Worm (Caenorhabditis elegans) whole organism, L4 larva: Measurements from ENCODE around the gene clec-241.

Source experiments
- F26F4.8 ChIP-seq: fragments of 200-800 bp; sonication (Bioruptor generic); conservative IDR thresholded peaks from 2 replicates; pipeline ENCODE4 v1.3.6; 2022; ENCODE audit warnings: missing genetic modification characterization, missing compliant biosample characterization
- F44E2.7 ChIP-seq: fragments of 200-800 bp; sonication (Bioruptor generic); IDR thresholded peaks from 2 replicates; pipeline ENCODE4 v2.1.2; 2022; ENCODE audit warnings: missing genetic modification characterization, missing compliant biosample characterization
- F49E8.2 ChIP-seq: sonication (generic microtip); optimal IDR thresholded peaks from 2 replicates; lab custom pipeline; 2016; ENCODE audit warnings: missing compliant biosample characterization, mild to moderate bottlenecking, missing genetic modification characterization, borderline replicate concordance
- R02D3.7 ChIP-seq: fragments of 150-350 bp; sonication (generic microtip); optimal IDR thresholded peaks from 3 replicates; lab custom pipeline; 2014; ENCODE audit warnings: missing biosample characterization, missing genetic modification characterization
- T26A8.4 ChIP-seq: fragments of 200-800 bp; sonication (Bioruptor generic); IDR thresholded peaks from 2 replicates; pipeline ENCODE4 v1.3.6; 2022; ENCODE audit warnings: missing genetic modification characterization, missing compliant biosample characterization
- Y5F2A.4 ChIP-seq: fragments of 200-800 bp; sonication (Bioruptor generic); optimal IDR thresholded peaks from 2 replicates; lab custom pipeline; 2018; ENCODE audit warnings: mild to moderate bottlenecking, missing genetic modification characterization, missing compliant biosample characterization
- ZK337.2 ChIP-seq: fragments of 200-800 bp; sonication (Bioruptor generic); IDR thresholded peaks from 2 replicates; pipeline ENCODE4 v1.3.6; 2022; ENCODE audit warnings: missing genetic modification reagents, missing genetic modification characterization, missing compliant biosample characterization
- ZK546.5 ChIP-seq, 2 experiments: sonication (generic microtip); optimal IDR thresholded peaks; 2 replicates each; lab custom pipeline; 2017; ENCODE audit warnings: missing biosample characterization in 2 of 2, missing genetic modification characterization in 2 of 2
- aha-1 ChIP-seq: fragments of 150-350 bp; peaks from one replicate; lab custom pipeline; 2014; ENCODE audit warnings: missing biosample characterization, missing genetic modification characterization
- aly-2 ChIP-seq: sonication (generic microtip); optimal IDR thresholded peaks from 2 replicates; lab custom pipeline; 2018; ENCODE audit warnings: missing biosample characterization, missing genetic modification characterization
- arid-1 ChIP-seq: fragments of 200-800 bp; sonication (Bioruptor generic); conservative IDR thresholded peaks from 2 replicates; pipeline ENCODE4 v1.3.6; 2022; ENCODE audit warnings: missing genetic modification reagents, missing genetic modification characterization, missing compliant biosample characterization
- ceh-20 ChIP-seq: fragments of 200-800 bp; sonication (Bioruptor generic); IDR thresholded peaks from 2 replicates; pipeline ENCODE4 v1.3.6; 2022; ENCODE audit warnings: missing genetic modification reagents, missing genetic modification characterization, missing compliant biosample characterization
- ceh-28 ChIP-seq: fragments of 150-350 bp; optimal IDR thresholded peaks from 2 replicates; lab custom pipeline; 2014; ENCODE audit warnings: missing biosample characterization, missing genetic modification reagents, missing genetic modification characterization
- ceh-62 ChIP-seq: sonication (generic microtip); optimal IDR thresholded peaks from 2 replicates; lab custom pipeline; 2017; ENCODE audit warnings: missing biosample characterization, missing genetic modification characterization
- ces-1 ChIP-seq: fragments of 150-350 bp; sonication (generic microtip); optimal IDR thresholded peaks from 4 replicates; lab custom pipeline; 2014; ENCODE audit warnings: missing biosample characterization, missing genetic modification reagents, missing genetic modification characterization
- daf-19 ChIP-seq: fragments of 200-800 bp; sonication (Bioruptor generic); conservative IDR thresholded peaks from 2 replicates; pipeline ENCODE4 v1.3.6; 2022; ENCODE audit warnings: missing genetic modification characterization, missing compliant biosample characterization
- dmd-6 ChIP-seq: fragments of 200-800 bp; sonication (Bioruptor generic); IDR thresholded peaks from 2 replicates; pipeline ENCODE4 v1.3.6; 2022; ENCODE audit warnings: missing genetic modification reagents, missing genetic modification characterization, missing compliant biosample characterization
- gei-8 ChIP-seq: fragments of 200-800 bp; sonication (Bioruptor generic); optimal IDR thresholded peaks from 2 replicates; lab custom pipeline; 2018; ENCODE audit warnings: mild to moderate bottlenecking, missing genetic modification characterization, missing compliant biosample characterization
- hlh-11 ChIP-seq: fragments of 200-800 bp; sonication (Bioruptor generic); optimal IDR thresholded peaks from 2 replicates; lab custom pipeline; 2018; ENCODE audit warnings: mild to moderate bottlenecking, missing genetic modification characterization, missing compliant biosample characterization
- hlh-30 ChIP-seq: sonication (generic microtip); optimal IDR thresholded peaks from 2 replicates; lab custom pipeline; 2017; ENCODE audit warnings: antibody characterized with exemption, mild to moderate bottlenecking, missing genetic modification characterization, missing compliant biosample characterization; ENCODE audit not compliant: insufficient read depth
- lin-1 ChIP-seq: fragments of 200-800 bp; sonication (Bioruptor generic); IDR thresholded peaks from 2 replicates; pipeline ENCODE4 v1.3.6; 2022; ENCODE audit warnings: missing genetic modification reagents, missing genetic modification characterization, missing compliant biosample characterization
- lin-15B ChIP-seq: fragments of 150-350 bp; sonication (generic microtip); optimal IDR thresholded peaks from 3 replicates; lab custom pipeline; 2014; ENCODE audit warnings: missing biosample characterization, missing genetic modification characterization
- lin-38 ChIP-seq: fragments of 200-800 bp; sonication (Bioruptor generic); IDR thresholded peaks from 2 replicates; pipeline ENCODE4 v1.3.6; 2022; ENCODE audit warnings: missing genetic modification reagents, missing genetic modification characterization, missing compliant biosample characterization
- lsy-2 ChIP-seq, 2 experiments: fragments of 150-350 bp in 1 of 2; sonication (generic microtip) in 1 of 2; optimal IDR thresholded peaks; 2 replicates each; lab custom pipeline; 2014 to 2017; ENCODE audit warnings: missing biosample characterization in 2 of 2, missing genetic modification characterization in 2 of 2
- mdl-1 ChIP-seq, 2 experiments: fragments of 150-350 bp in 1 of 2; sonication (generic microtip) in 1 of 2; optimal IDR thresholded peaks; 2 replicates each; lab custom pipeline; 2014 to 2017; ENCODE audit warnings: missing biosample characterization in 2 of 2, missing genetic modification characterization in 2 of 2
- mes-2 ChIP-seq: sonication (generic microtip); optimal IDR thresholded peaks from 2 replicates; lab custom pipeline; 2016; ENCODE audit warnings: missing genotype, mild to moderate bottlenecking, missing genetic modification characterization, missing compliant biosample characterization; ENCODE audit not compliant: poor library complexity, severe bottlenecking
- nhr-10 ChIP-seq: fragments of 150-350 bp; optimal IDR thresholded peaks from 2 replicates; lab custom pipeline; 2014; ENCODE audit warnings: missing biosample characterization, missing genetic modification characterization
- nhr-111 ChIP-seq: fragments of 200-800 bp; sonication (Bioruptor generic); optimal IDR thresholded peaks from 2 replicates; lab custom pipeline; 2018; ENCODE audit warnings: mild to moderate bottlenecking, missing genetic modification characterization, missing compliant biosample characterization
- nhr-25 ChIP-seq: sonication (generic microtip); optimal IDR thresholded peaks from 2 replicates; lab custom pipeline; 2017; ENCODE audit warnings: missing genetic modification characterization, mild to moderate bottlenecking, missing compliant biosample characterization, antibody characterized with exemption, moderate library complexity, borderline replicate concordance; ENCODE audit not compliant: insufficient read depth
- nhr-41 ChIP-seq: fragments of 200-800 bp; sonication (Bioruptor generic); IDR thresholded peaks from 2 replicates; pipeline ENCODE4 v1.3.6; 2022; ENCODE audit warnings: missing genetic modification reagents, missing genetic modification characterization, missing compliant biosample characterization
- nhr-42 ChIP-seq: fragments of 200-800 bp; sonication (Bioruptor generic); IDR thresholded peaks from 2 replicates; pipeline ENCODE4 v1.3.6; 2022; ENCODE audit warnings: missing genetic modification characterization, missing compliant biosample characterization
- nhr-6 ChIP-seq: fragments of 150-350 bp; optimal IDR thresholded peaks from 2 replicates; lab custom pipeline; 2014; ENCODE audit warnings: missing biosample characterization, missing genetic modification characterization
- nhr-77 ChIP-seq: fragments of 150-350 bp; optimal IDR thresholded peaks from 2 replicates; lab custom pipeline; 2014; ENCODE audit warnings: missing biosample characterization, missing genetic modification characterization
- pqm-1 ChIP-seq: sonication (generic microtip); optimal IDR thresholded peaks from 2 replicates; lab custom pipeline; 2017; ENCODE audit warnings: missing biosample characterization, missing genetic modification characterization
- saeg-2 ChIP-seq: fragments of 200-800 bp; sonication (Bioruptor generic); IDR thresholded peaks from 2 replicates; pipeline ENCODE4 v1.3.6; 2022; ENCODE audit warnings: missing genetic modification reagents, missing genetic modification characterization, missing compliant biosample characterization
- snpc-1.2 ChIP-seq: fragments of 200-800 bp; sonication (Bioruptor generic); IDR thresholded peaks from 2 replicates; pipeline ENCODE4 v1.3.6; 2022; ENCODE audit warnings: missing genetic modification reagents, missing genetic modification characterization, missing compliant biosample characterization
- spr-1 ChIP-seq: sonication (generic microtip); optimal IDR thresholded peaks from 2 replicates; lab custom pipeline; 2016; ENCODE audit warnings: mild to moderate bottlenecking, missing genetic modification characterization, missing compliant biosample characterization
- tag-97 ChIP-seq: fragments of 200-800 bp; sonication (Bioruptor generic); IDR thresholded peaks from 2 replicates; pipeline ENCODE4 v1.3.6; 2022; ENCODE audit warnings: missing genetic modification characterization, missing compliant biosample characterization
- unc-130 ChIP-seq: sonication (generic microtip); optimal IDR thresholded peaks from 2 replicates; lab custom pipeline; 2016; ENCODE audit warnings: missing genetic modification reagents, missing genetic modification characterization, missing compliant biosample characterization
- unc-62 ChIP-seq, 3 experiments: fragments of 150-350 bp in 1 of 3; sonication (generic microtip); optimal IDR thresholded peaks in 2 of 3; peaks in 1 of 3; 1 replicate in 1 of 3; 2 replicates in 2 of 3; lab custom pipeline; 2014 to 2017; ENCODE audit warnings: missing biosample characterization in 3 of 3, missing genetic modification characterization in 3 of 3, missing genetic modification reagents in 3 of 3, missing genotype in 1 of 3
- vab-7 ChIP-seq: fragments of 200-800 bp; sonication (Bioruptor generic); IDR thresholded peaks from 2 replicates; pipeline ENCODE4 v1.3.6; 2022; ENCODE audit warnings: missing genetic modification reagents, missing genetic modification characterization, missing compliant biosample characterization
- zfp-2 ChIP-seq: sonication (generic microtip); optimal IDR thresholded peaks from 2 replicates; lab custom pipeline; 2016; ENCODE audit warnings: mild to moderate bottlenecking, missing genetic modification characterization, missing compliant biosample characterization
- zip-2 ChIP-seq: fragments of 150-350 bp; optimal IDR thresholded peaks from 2 replicates; lab custom pipeline; 2014; ENCODE audit warnings: missing biosample characterization, missing genetic modification characterization
- ztf-11 ChIP-seq: fragments of 150-350 bp; optimal IDR thresholded peaks from 2 replicates; lab custom pipeline; 2014; ENCODE audit warnings: missing biosample characterization, missing genetic modification characterization

clec-241 gene

DNA sequence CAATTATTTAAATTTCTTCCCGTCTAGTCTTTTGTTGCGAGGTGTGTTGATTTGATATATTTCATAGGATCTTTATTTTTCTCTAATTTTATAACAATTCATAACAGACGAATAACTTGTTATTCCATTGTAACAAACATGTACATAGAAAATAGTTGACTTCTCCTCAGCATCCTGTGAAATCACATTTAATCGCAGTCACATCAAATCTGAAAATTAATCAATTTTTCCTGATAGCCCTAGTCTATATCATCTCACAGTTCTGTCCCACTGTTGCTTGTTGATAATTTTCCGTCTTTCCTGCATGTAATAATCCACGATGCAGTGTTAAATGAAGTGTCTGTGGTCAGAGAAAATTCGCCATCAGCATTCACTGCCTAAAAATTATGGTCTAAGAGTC is 25.3 kb downstream of the clec-241 start:
- TF ChIP-seq zip-2 (tag; lab: Kevin White, UChicago) (no peak), nhr-42 (GFP tag; lab: Robert Waterston, UW) (no peak), nhr-25 (tag; lab: Kevin White, UChicago) (no peak), unc-62 (GFP tag; optimal IDR thresholded peaks at IDR 0.05 in 1 of 2; lab: Kevin White, UChicago) (peak in 1 of 2 experiments; percentile 97), unc-62 (tag; optimal IDR thresholded peaks at IDR 0.05; lab: Kevin White, UChicago) (no peak), nhr-111 (GFP tag; lab: Kevin White, UChicago) (no peak)

DNA sequence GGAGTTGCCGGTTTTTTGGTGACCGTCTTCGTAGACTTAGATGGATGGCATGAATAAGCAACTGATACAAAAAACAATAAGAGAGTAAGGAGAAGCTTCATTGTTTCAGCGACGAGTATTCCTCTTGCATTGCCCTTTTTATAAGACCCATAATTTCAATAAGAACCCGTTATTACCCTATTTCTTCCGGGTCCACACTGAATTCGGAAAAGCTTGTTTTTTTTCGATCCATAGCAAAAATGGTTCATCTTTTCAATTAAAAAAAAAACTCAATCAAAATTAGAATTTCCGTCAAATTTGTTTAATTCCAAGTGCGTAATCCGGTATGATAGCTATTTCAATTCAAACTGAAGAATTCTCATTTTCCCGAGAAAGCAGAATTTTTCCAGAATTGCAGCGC is 26.1 kb downstream of the clec-241 start, which contains the start of gene Y102A5C.40:
Gene Y102A5C.40, minus strand, starts transcription at position 101 of the 400 bp plus-strand sequence.
- no peak for TF ChIP-seq lin-38 (GFP tag; lab: Robert Waterston, UW)
- TF ChIP-seq arid-1 = no peak
- no peak for TF ChIP-seq unc-130 (GFP tag; lab: Kevin White, UChicago)
- TF ChIP-seq ceh-62 (tag; lab: Kevin White, UChicago) = no peak
- TF ChIP-seq nhr-6 (tag; lab: Kevin White, UChicago) = no peak
- TF ChIP-seq aha-1 = no peak
- TF ChIP-seq hlh-11 (tag; lab: Kevin White, UChicago) = no peak
- no peak for TF ChIP-seq aly-2 (tag; lab: Kevin White, UChicago)
- no peak for TF ChIP-seq nhr-41
- no peak for TF ChIP-seq ceh-20 (GFP tag; lab: Robert Waterston, UW)
- no peak for TF ChIP-seq hlh-30
- no peak for TF ChIP-seq dmd-6 (GFP tag; lab: Robert Waterston, UW)
- TF ChIP-seq ZK546.5 (tag; optimal IDR thresholded peaks at IDR 0.05; lab: Kevin White, UChicago) = no peak
- TF ChIP-seq ZK337.2 (GFP tag; lab: Robert Waterston, UW) = no peak
- TF ChIP-seq ceh-28 (tag; lab: Kevin White, UChicago) = no peak

DNA sequence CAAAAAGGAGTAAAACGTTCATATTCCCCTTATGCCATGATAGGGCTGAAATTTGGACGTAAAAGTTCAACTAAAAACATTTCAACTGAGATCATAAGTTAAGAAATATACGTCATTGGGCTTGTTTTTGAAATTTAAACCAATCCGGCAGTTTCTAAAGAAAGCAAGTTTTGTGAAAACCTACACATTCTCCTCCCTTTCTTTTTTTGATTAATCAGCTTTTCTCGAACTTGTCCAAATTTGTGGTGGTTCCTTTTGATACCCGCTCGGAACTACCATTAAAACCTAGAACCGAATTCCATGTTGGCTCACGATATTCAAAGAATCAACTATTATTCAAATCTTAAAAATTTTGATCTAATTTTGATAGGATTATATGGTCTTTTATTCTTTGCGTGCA is 32.8 kb downstream of the clec-241 start, which contains the start of gene srz-54:
Gene srz-54, plus strand, starts transcription at position 301 of the 400 bp plus-strand sequence.
- no peak for TF ChIP-seq lin-15B (tag; lab: Kevin White, UChicago)
- no peak for TF ChIP-seq zip-2 (tag; lab: Kevin White, UChicago)
- no peak for TF ChIP-seq nhr-10
- TF ChIP-seq F26F4.8 (GFP tag; lab: Robert Waterston, UW) = no peak
- TF ChIP-seq Y5F2A.4 = no peak
- no peak for TF ChIP-seq saeg-2 (GFP tag; lab: Robert Waterston, UW)
- no peak for TF ChIP-seq gei-8
- TF ChIP-seq T26A8.4 (GFP tag; lab: Robert Waterston, UW) = no peak
- TF ChIP-seq mes-2 (tag; lab: Kevin White, UChicago) = no peak
- no peak for TF ChIP-seq arid-1
- no peak for TF ChIP-seq ceh-28 (tag; lab: Kevin White, UChicago)
- TF ChIP-seq ceh-62 (tag; lab: Kevin White, UChicago) = no peak
- no peak for TF ChIP-seq pqm-1 (tag; lab: Kevin White, UChicago)
- TF ChIP-seq mdl-1 (tag; optimal IDR thresholded peaks at IDR 0.05; lab: Kevin White, UChicago) = no peak
- no peak for TF ChIP-seq nhr-25 (tag; lab: Kevin White, UChicago)
- TF ChIP-seq lsy-2 (tag; optimal IDR thresholded peaks at IDR 0.05; lab: Kevin White, UChicago) = no peak
- TF ChIP-seq nhr-6 (tag; lab: Kevin White, UChicago) = no peak
- no peak for TF ChIP-seq ces-1 (GFP tag; lab: Kevin White, UChicago)
- no peak for TF ChIP-seq ztf-11
- TF ChIP-seq lin-1 (GFP tag; lab: Robert Waterston, UW) = no peak

DNA sequence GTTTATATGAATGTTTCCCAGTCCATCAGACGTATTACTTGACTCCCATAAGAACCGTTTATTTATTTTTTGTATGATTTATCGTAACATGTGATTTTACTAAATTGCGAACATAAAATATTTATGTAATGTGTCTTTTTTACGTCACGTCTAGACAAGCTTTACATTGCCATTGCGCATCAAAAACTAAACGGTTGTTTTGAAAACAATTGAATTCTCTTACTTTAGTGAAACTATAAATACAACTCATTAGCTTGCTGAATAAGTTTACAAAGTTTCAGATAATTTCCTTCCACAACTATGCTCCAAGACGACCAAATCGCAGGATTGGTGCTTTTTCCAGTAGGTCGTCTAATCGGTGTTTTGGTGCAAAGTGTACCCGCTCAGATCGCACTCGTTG is 38.2 kb downstream of the clec-241 start, which contains the start of gene srx-54:
Gene srx-54, plus strand, starts transcription at position 301 of the 400 bp plus-strand sequence.
- TF ChIP-seq vab-7 (GFP tag; lab: Robert Waterston, UW) = no peak
- TF ChIP-seq F49E8.2 (tag; lab: Kevin White, UChicago) = no peak
- TF ChIP-seq tag-97 (GFP tag; lab: Robert Waterston, UW) = no peak
- no peak for TF ChIP-seq ces-1 (GFP tag; lab: Kevin White, UChicago)
- TF ChIP-seq daf-19 (GFP tag; lab: Robert Waterston, UW) = no peak
- no peak for TF ChIP-seq lsy-2 (tag; optimal IDR thresholded peaks at IDR 0.05; lab: Kevin White, UChicago)
- no peak for TF ChIP-seq spr-1 (tag; lab: Kevin White, UChicago)
- no peak for TF ChIP-seq zfp-2 (tag; lab: Kevin White, UChicago)
- TF ChIP-seq F44E2.7 (GFP tag; lab: Robert Waterston, UW) = no peak
- no peak for TF ChIP-seq hlh-30
- no peak for TF ChIP-seq R02D3.7 (tag; lab: Kevin White, UChicago)
- no peak for TF ChIP-seq nhr-77 (tag; lab: Kevin White, UChicago)
- no peak for TF ChIP-seq snpc-1.2
